Worm (Caenorhabditis elegans) whole organism, dauer: Measurements from ENCODE around the gene ZC204.6.
"Not testable (repeated sequence)": the region's sequence is repeated elsewhere in the genome, so short reads cannot be mapped to it uniquely, and the experiment has no call there.

Source experiments
- unc-62 ChIP-seq: sonication (generic microtip); optimal IDR thresholded peaks from 2 replicates; lab custom pipeline; 2017; ENCODE audit warnings: missing biosample characterization, missing genetic modification reagents, missing genetic modification characterization

Gene ZC204.6

ce11 chrII:1657202-1657601 is 12.6 kb upstream of the ZC204.6 start, which contains the start of gene ZC204.12:
Gene ZC204.12, minus strand, starts transcription at chrII:1657302.
- TF ChIP-seq unc-62 (GFP tag; lab: Kevin White, UChicago), result no peak

DNA sequence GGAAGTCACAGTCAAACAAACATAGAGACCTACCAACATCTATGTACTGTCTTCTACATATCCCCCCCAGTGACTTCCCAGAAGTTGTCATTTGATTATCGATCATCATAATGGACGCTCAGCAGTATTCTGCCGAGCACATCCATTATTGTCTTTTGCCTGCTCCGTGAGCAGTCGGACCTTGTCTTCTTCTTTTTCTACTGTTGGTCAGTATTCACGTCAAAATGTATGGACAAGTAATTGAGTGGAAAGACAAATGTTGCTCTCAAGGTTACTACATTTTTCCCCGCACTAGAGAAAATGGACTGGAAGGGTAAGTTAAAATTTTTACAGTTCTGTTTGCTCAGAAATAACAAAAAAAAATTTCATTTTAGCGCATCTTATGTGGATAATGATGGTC is 10.3 kb upstream of the ZC204.6 start, which contains the start of gene btb-12:
TSS of gene btb-12 (plus strand) at position 301 of the 400 bp plus-strand sequence.
- TF ChIP-seq unc-62 (GFP tag; lab: Kevin White, UChicago), result no peak

- no peak for TF ChIP-seq unc-62 (GFP tag; lab: Kevin White, UChicago)
Measured at ce11 chrII:1653397-1653796, 8.8 kb upstream of the ZC204.6 start, which contains the start of gene fbxb-15. Gene fbxb-15, minus strand, starts transcription at chrII:1653497.

DNA sequence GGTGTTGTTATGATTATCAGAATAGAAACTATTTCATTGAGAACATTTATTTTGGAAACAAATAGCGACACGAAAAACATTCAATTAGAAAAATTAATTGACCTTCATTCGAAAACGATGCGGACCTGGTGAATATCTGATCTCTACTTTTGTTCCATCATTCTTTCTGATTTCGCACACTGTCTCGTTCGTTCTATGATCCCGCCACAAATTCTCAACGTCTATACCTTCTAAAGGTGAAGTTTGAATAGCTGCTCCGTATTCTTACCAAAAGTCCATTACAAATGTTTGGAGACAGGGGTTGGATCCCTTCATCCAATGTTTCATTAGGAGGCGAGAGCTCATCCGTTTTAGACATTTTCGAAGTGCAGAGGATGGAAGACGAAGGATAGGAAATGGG is 7.2 kb upstream of the ZC204.6 start, which contains the start of gene fbxb-16:
TSS of gene fbxb-16 (minus strand) at position 101 of the 400 bp plus-strand sequence.
- no peak for TF ChIP-seq unc-62 (GFP tag; lab: Kevin White, UChicago)

DNA sequence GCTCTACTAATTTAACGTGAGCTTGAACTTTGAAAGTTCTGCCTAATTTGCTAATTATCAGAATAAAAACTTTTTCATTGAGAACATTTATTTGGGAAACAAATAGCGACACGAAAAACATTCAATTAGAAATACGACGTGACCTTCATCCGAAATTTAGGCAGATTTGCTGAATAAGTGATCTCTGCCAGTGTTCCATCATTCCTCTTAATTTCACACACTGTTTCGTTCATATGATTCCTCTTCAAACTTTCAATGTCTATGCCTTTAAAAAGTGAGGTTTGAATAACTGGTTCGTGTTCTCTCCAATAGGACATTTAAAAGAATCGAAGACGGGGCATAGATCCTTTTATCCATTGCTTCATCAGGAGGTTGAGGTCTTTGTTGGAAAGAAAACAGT is 5.9 kb upstream of the ZC204.6 start, which contains the start of gene fbxb-20:
TSS of gene fbxb-20 (minus strand) at position 101 of the 400 bp plus-strand sequence.
- no peak for TF ChIP-seq unc-62 (GFP tag; lab: Kevin White, UChicago)

DNA sequence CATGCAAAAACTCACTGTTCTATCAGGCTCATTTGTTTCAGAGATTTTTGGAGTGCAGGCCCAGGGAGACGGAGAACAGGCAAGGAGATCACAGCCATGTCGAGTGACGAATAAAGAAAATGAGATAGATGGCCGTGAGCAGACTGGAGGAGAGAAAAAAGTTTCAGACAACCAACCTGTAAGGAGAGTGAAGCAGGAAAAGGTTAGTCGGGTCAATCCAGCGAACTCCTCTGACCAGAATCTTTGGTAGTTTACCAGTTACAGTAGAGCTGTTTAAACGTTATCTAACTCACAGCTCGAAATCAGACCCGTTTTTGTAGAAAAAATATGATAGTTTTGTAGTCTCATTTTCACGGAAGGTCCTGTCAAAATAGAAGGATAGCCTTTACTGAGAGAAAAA is 4.1 kb upstream of the ZC204.6 start, which contains the start of gene fbxb-21:
TSS of gene fbxb-21 (minus strand) at position 101 of the 400 bp plus-strand sequence.
- TF ChIP-seq unc-62 (GFP tag; lab: Kevin White, UChicago), result no peak

ce11 chrII:1646199-1646598 is 1.6 kb upstream of the ZC204.6 start, which contains the start of gene ZC204.17:
Gene ZC204.17, minus strand, starts transcription at chrII:1646299.
- TF ChIP-seq unc-62 (GFP tag; lab: Kevin White, UChicago), result no peak

- no peak for TF ChIP-seq unc-62 (GFP tag; lab: Kevin White, UChicago)
Measured at ce11 chrII:1640496-1640895, 4.1 kb downstream of the ZC204.6 start, which contains the start of gene srh-72. Gene srh-72, minus strand, starts transcription at chrII:1640596.

- TF ChIP-seq unc-62 (GFP tag; lab: Kevin White, UChicago), result not testable (repeated sequence)
Measured at ce11 chrII:1636392-1636791, 8.2 kb downstream of the ZC204.6 start, which contains the start of gene srg-20. Gene srg-20, plus strand, starts transcription at chrII:1636692.

ce11 chrII:1635969-1636368 is 8.7 kb downstream of the ZC204.6 start:
- TF ChIP-seq unc-62 (GFP tag; lab: Kevin White, UChicago), result no peak

DNA sequence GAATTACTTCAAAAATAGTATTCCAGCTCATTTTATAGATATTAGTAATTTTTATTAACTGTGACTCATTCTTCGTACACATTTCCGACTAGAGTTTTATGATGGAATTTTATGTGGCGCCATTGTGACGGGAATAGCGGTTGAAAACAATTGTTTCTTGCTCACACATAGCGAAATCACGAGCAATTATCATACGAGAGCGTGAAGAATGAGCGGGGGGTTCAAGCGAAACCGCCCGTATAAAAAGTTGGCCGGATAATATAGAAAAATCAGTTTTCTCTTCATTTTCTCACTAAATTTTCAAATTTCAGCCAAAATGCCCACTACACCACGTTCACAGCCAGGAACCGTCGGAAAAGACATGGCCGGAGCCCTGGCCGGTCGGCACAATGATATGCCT is 11.1 kb downstream of the ZC204.6 start, which contains the start of gene C08E3.1:
TSS of gene C08E3.1 (plus strand) at position 301 of the 400 bp plus-strand sequence.
- not testable (repeated sequence) for TF ChIP-seq unc-62 (GFP tag; lab: Kevin White, UChicago)

- not testable (repeated sequence) for TF ChIP-seq unc-62 (GFP tag; lab: Kevin White, UChicago)
Measured at ce11 chrII:1632216-1632615, 12.4 kb downstream of the ZC204.6 start, which contains the start of gene C08E3.13. Gene C08E3.13, minus strand, starts transcription at chrII:1632316.

ce11 chrII:1627783-1628182 is 16.8 kb downstream of the ZC204.6 start, which contains the start of gene C08E3.15:
Gene C08E3.15, minus strand, starts transcription at chrII:1627883.
- TF ChIP-seq unc-62 (GFP tag; lab: Kevin White, UChicago), result not testable (repeated sequence)

ce11 chrII:1625666-1626065 is 19.0 kb downstream of the ZC204.6 start, which contains the start of gene C08E3.14:
Gene C08E3.14, plus strand, starts transcription at chrII:1625966.
- TF ChIP-seq unc-62 (GFP tag; lab: Kevin White, UChicago), result no peak

DNA sequence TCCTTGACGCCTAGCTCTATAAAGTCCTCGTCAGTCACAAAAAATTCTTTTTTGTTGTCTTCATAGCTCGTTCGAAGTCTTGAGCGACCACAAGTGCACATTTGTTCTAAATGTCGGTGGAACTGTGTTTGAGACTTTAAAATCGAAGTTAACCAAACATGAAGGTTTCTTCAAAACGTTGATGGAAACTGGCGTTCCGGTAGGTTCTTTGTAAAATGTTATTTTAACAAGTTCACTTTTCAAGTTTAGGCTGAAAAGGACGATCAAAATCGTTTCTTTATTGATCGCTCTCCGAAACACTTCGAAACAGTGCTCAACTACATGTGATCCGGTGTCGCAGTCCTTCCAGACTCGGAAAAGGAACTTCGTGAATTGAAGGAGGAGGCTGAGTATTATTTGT is 20.1 kb downstream of the ZC204.6 start, which contains the start of gene fbxa-160:
TSS of gene fbxa-160 (minus strand) at position 101 of the 400 bp plus-strand sequence.
- TF ChIP-seq unc-62 (GFP tag; lab: Kevin White, UChicago), result no peak

ce11 chrII:1621795-1622194 is 22.8 kb downstream of the ZC204.6 start:
- no peak for TF ChIP-seq unc-62 (GFP tag; lab: Kevin White, UChicago)

ce11 chrII:1621180-1621579 is 23.4 kb downstream of the ZC204.6 start, which contains the start of gene fbxa-158:
Gene fbxa-158, minus strand, starts transcription at chrII:1621280.
- TF ChIP-seq unc-62 (GFP tag; lab: Kevin White, UChicago), result no peak
